Worm (Caenorhabditis elegans): ENCODE results near the gene F19G12.3.

DNA sequence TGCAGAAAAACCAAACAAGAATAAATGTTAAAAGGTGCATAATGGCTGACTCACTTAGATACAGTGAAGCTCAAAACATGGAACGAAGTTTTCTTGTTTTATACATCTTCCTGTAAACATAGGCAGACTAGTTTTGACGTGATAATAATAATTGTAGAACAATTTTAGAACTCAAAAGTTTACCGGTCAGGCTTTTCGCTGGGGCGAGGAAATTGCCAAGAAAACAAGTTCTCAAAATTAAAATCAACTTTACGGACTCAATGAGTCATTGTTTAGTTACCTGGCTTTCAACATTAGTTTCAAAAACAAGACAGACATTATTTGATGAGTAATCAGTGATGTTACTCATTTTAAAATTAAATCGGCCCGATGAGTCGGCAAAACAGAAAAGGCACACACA, 48.3 kb downstream of the F19G12.3 start, which contains the start of gene D1005.5:
- TF ChIP-seq mxl-1 (tag; optimal IDR thresholded peaks at IDR 0.05) (no peak), T07F8.4 (tag; optimal IDR thresholded peaks at IDR 0.05) (no peak), repo-1 (tag; optimal IDR thresholded peaks at IDR 0.05) (no peak), rpc-1 (optimal IDR thresholded peaks at IDR 0.05) (no peak), rpc-1 (tag; optimal IDR thresholded peaks at IDR 0.05) (no peak), sdz-38 (tag; optimal IDR thresholded peaks at IDR 0.05) (no peak), unc-130 (GFP tag; optimal IDR thresholded peaks at IDR 0.05) (no peak), C06A6.2 (GFP tag; conservative IDR thresholded peaks at IDR 0.05) (no peak), F22D6.2 (tag; optimal IDR thresholded peaks at IDR 0.05) (no peak), T26A5.8 (tag; optimal IDR thresholded peaks at IDR 0.05) (no peak), Y67H2A.10 (GFP tag; conservative IDR thresholded peaks at IDR 0.05) (no peak), ama-1 (optimal IDR thresholded peaks at IDR 0.05) (no peak), ama-1 (GFP tag; optimal IDR thresholded peaks at IDR 0.05) (no peak), F23B12.7 (tag; optimal IDR thresholded peaks at IDR 0.05; ENCODE audit: insufficient read depth) (no peak), F57C9.4 (tag; optimal IDR thresholded peaks at IDR 0.05) (no peak), madf-3 (GFP tag; IDR thresholded peaks at IDR 0.05) (no peak)

Measured in whole organism, young adult.